Fruit fly (Drosophila melanogaster) whole organism: Measurements from ENCODE around the gene mRpS23.

Experiments
- CG8478 ChIP-seq: fragments of >200 bp; optimal IDR thresholded peaks from 2 replicates; lab custom pipeline; 2018; ENCODE audit warnings: inconsistent platforms
- EcR ChIP-seq, 2 experiments: fragments of >200 bp; optimal IDR thresholded peaks; 2 replicates each; lab custom pipeline; 2017; ENCODE audit warnings: missing biosample characterization in 2 of 2, missing genetic modification characterization in 2 of 2, missing genetic modification reagents in 2 of 2
- usp ChIP-seq: fragments of >200 bp; optimal IDR thresholded peaks from 2 replicates; lab custom pipeline; 2017; ENCODE audit warnings: missing biosample characterization, missing genetic modification characterization, mixed read lengths

- TF ChIP-seq usp (GFP tag; lab: Kevin White, UChicago) = no peak
- no peak for TF ChIP-seq EcR (GFP tag; optimal IDR thresholded peaks at IDR 0.05; lab: Kevin White, UChicago)
- no peak for TF ChIP-seq CG8478 (lab: Kevin White, UChicago)
These were observed 14.7 kb downstream of the mRpS23 start for dm6 chr2L:13820176-13820575.
